Fruit fly (Drosophila melanogaster) whole organism, embryonic: Measurements from ENCODE around the gene Or69a.

Source experiments
- Awh ChIP-seq: fragments of 200-800 bp; sonication (Bioruptor generic); IDR thresholded peaks from 2 replicates; pipeline ENCODE4, ENCODE4 v1.3.6; 2022; ENCODE audit warnings: missing biosample characterization, missing genetic modification characterization
- CG10209 ChIP-seq: fragments of 200-800 bp; sonication (Bioruptor generic); optimal IDR thresholded peaks from 3 replicates; lab custom pipeline; 2017; ENCODE audit warnings: missing biosample characterization, mild to moderate bottlenecking, missing genetic modification characterization, missing genetic modification reagents
- CG10366 ChIP-seq: fragments of 200-800 bp; sonication (Bioruptor generic); IDR thresholded peaks from 2 replicates; pipeline ENCODE4 v1.3.6; 2022; ENCODE audit warnings: missing biosample characterization, missing genetic modification characterization
- CG11723 ChIP-seq: fragments of 200-800 bp; sonication (Bioruptor generic); optimal IDR thresholded peaks from 2 replicates; lab custom pipeline; 2017; ENCODE audit warnings: missing biosample characterization, mild to moderate bottlenecking, missing genetic modification characterization
- CG12104 ChIP-seq: fragments of 200-800 bp; sonication (Bioruptor generic); optimal IDR thresholded peaks from 3 replicates; lab custom pipeline; 2016; ENCODE audit warnings: missing biosample characterization, missing genetic modification characterization
- CG15696 ChIP-seq: fragments of 200-800 bp; sonication (Bioruptor generic); optimal IDR thresholded peaks from 2 replicates; lab custom pipeline; 2019; ENCODE audit warnings: missing biosample characterization, mild to moderate bottlenecking, missing genetic modification characterization, moderate library complexity
- CG30403 ChIP-seq: fragments of 200-800 bp; sonication (Bioruptor generic); optimal IDR thresholded peaks from 3 replicates; lab custom pipeline; 2016; ENCODE audit warnings: missing biosample characterization, missing genetic modification characterization
- CG32767 ChIP-seq: fragments of 200-800 bp; sonication (Bioruptor generic); IDR thresholded peaks from 2 replicates; pipeline ENCODE4 v1.3.6; 2022; ENCODE audit warnings: missing biosample characterization, missing genetic modification characterization
- CG3407 ChIP-seq: fragments of 200-800 bp; sonication (Bioruptor generic); optimal IDR thresholded peaks from 2 replicates; lab custom pipeline; 2018; ENCODE audit warnings: missing biosample characterization, mild to moderate bottlenecking, missing genetic modification characterization
- CG34422 ChIP-seq: fragments of 200-800 bp; sonication (Bioruptor generic); IDR thresholded peaks from 3 replicates; pipeline ENCODE4 v1.3.6; 2022; ENCODE audit warnings: missing biosample characterization, missing genetic modification characterization
- CG5180 ChIP-seq: fragments of 200-800 bp; sonication (Bioruptor generic); optimal IDR thresholded peaks from 3 replicates; lab custom pipeline; 2017; ENCODE audit warnings: missing biosample characterization, missing genetic modification characterization, mild to moderate bottlenecking, moderate library complexity, missing genetic modification reagents
- CG6254 ChIP-seq: fragments of 200-800 bp; sonication (Bioruptor generic); optimal IDR thresholded peaks from 3 replicates; lab custom pipeline; 2017; ENCODE audit warnings: mild to moderate bottlenecking, missing biosample characterization, missing genetic modification reagents, missing genetic modification characterization
- CG6683 ChIP-seq: fragments of 200-800 bp; sonication (Bioruptor generic); optimal IDR thresholded peaks from 2 replicates; lab custom pipeline; 2017; ENCODE audit warnings: missing biosample characterization, mild to moderate bottlenecking, missing genetic modification characterization, missing genetic modification reagents
- CTCF ChIP-seq: fragments of 200-800 bp; sonication (Bioruptor generic); optimal IDR thresholded peaks from 2 replicates; lab custom pipeline; 2017; ENCODE audit warnings: missing biosample characterization, mild to moderate bottlenecking, missing genetic modification characterization, moderate library complexity
- H15 ChIP-seq: fragments of 200-800 bp; sonication (Bioruptor generic); IDR thresholded peaks from 3 replicates; pipeline ENCODE4 v1.3.6; 2022; ENCODE audit warnings: missing biosample characterization, missing genetic modification characterization
- HLHmδ ChIP-seq: fragments of 200-800 bp; sonication (Bioruptor generic); optimal IDR thresholded peaks from 2 replicates; lab custom pipeline; 2018; ENCODE audit warnings: missing biosample characterization, mild to moderate bottlenecking, missing genetic modification characterization, moderate library complexity
- Hey ChIP-seq: fragments of 200-800 bp; sonication (Bioruptor generic); optimal IDR thresholded peaks from 3 replicates; lab custom pipeline; 2018; ENCODE audit warnings: missing biosample characterization, mild to moderate bottlenecking, missing genetic modification characterization
- Myb ChIP-seq: fragments of 200-800 bp; sonication (Bioruptor generic); optimal IDR thresholded peaks from 2 replicates; lab custom pipeline; 2016; ENCODE audit warnings: missing biosample characterization, missing genetic modification characterization
- Nf-YC ChIP-seq: fragments of 200-800 bp; optimal IDR thresholded peaks from 3 replicates; lab custom pipeline; 2019; ENCODE audit warnings: missing biosample characterization, mild to moderate bottlenecking, missing genetic modification characterization, moderate library complexity
- Sox102F ChIP-seq: fragments of 200-800 bp; sonication (Bioruptor generic); optimal IDR thresholded peaks from 2 replicates; lab custom pipeline; 2018; ENCODE audit warnings: missing biosample characterization, mild to moderate bottlenecking, missing genetic modification characterization, moderate library complexity
- TFAM ChIP-seq: fragments of 200-800 bp; sonication (Bioruptor generic); optimal IDR thresholded peaks from 2 replicates; lab custom pipeline; 2017; ENCODE audit warnings: missing biosample characterization, missing genetic modification characterization, inconsistent platforms
- al ChIP-seq: fragments of 200-800 bp; sonication (Bioruptor generic); IDR thresholded peaks from 2 replicates; pipeline ENCODE4 v1.3.6; 2022; ENCODE audit warnings: missing biosample characterization, missing genetic modification characterization
- aop ChIP-seq: fragments of 200-800 bp; sonication (Bioruptor generic); IDR thresholded peaks from 2 replicates; pipeline ENCODE4 v1.3.6; 2022; ENCODE audit warnings: missing biosample characterization, missing genetic modification characterization
- ato ChIP-seq: fragments of 200-800 bp; sonication (Bioruptor generic); IDR thresholded peaks from 2 replicates; pipeline ENCODE4 v1.3.6; 2022; ENCODE audit warnings: missing biosample characterization, missing genetic modification characterization; ENCODE audit not compliant: partially characterized antibody
- br ChIP-seq: fragments of >200 bp; optimal IDR thresholded peaks from 2 replicates; lab custom pipeline; 2017
- caup ChIP-seq: fragments of 200-800 bp; sonication (Bioruptor generic); optimal IDR thresholded peaks from 3 replicates; lab custom pipeline; 2017; ENCODE audit warnings: missing biosample characterization, mild to moderate bottlenecking, missing genetic modification characterization, moderate library complexity; ENCODE audit not compliant: severe bottlenecking
- crol ChIP-seq: fragments of 200-800 bp; sonication (Bioruptor generic); IDR thresholded peaks from 2 replicates; pipeline ENCODE4 v1.3.6; 2022; ENCODE audit warnings: missing biosample characterization, missing genetic modification characterization
- grau ChIP-seq: fragments of 200-800 bp; optimal IDR thresholded peaks from 3 replicates; lab custom pipeline; 2019; ENCODE audit warnings: missing biosample characterization, mild to moderate bottlenecking, missing genetic modification characterization, moderate library complexity
- ham ChIP-seq: fragments of 200-800 bp; sonication (Bioruptor generic); IDR thresholded peaks from 2 replicates; pipeline ENCODE4 v1.3.6; 2022; ENCODE audit warnings: missing biosample characterization, missing genetic modification characterization
- inv ChIP-seq: fragments of 200-800 bp; sonication (Bioruptor generic); IDR thresholded peaks from 2 replicates; pipeline ENCODE4 v1.3.6; 2022; ENCODE audit warnings: missing biosample characterization, missing genetic modification characterization; ENCODE audit not compliant: partially characterized antibody
- jing ChIP-seq: fragments of 200-800 bp; sonication (Bioruptor generic); optimal IDR thresholded peaks from 2 replicates; lab custom pipeline; 2018; ENCODE audit warnings: missing biosample characterization, mild to moderate bottlenecking, missing genetic modification characterization
- jumu ChIP-seq: fragments of 200-800 bp; sonication (Bioruptor generic); optimal IDR thresholded peaks from 3 replicates; lab custom pipeline; 2016; ENCODE audit warnings: missing biosample characterization, missing genetic modification characterization
- kay ChIP-seq: fragments of 200-800 bp; sonication (Bioruptor generic); optimal IDR thresholded peaks from 2 replicates; lab custom pipeline; 2016; ENCODE audit warnings: missing biosample characterization, missing genetic modification characterization
- klu ChIP-seq: fragments of 200-800 bp; sonication (Bioruptor generic); IDR thresholded peaks from 2 replicates; pipeline ENCODE4 v1.3.6; 2022; ENCODE audit warnings: missing biosample characterization, missing genetic modification characterization
- lab ChIP-seq: fragments of 200-800 bp; sonication (Bioruptor generic); optimal IDR thresholded peaks from 3 replicates; lab custom pipeline; 2017; ENCODE audit warnings: missing biosample characterization, missing genetic modification characterization, mild to moderate bottlenecking, moderate library complexity, missing genetic modification reagents
- oc ChIP-seq: fragments of 200-800 bp; sonication (Bioruptor generic); optimal IDR thresholded peaks from 2 replicates; lab custom pipeline; 2018; ENCODE audit warnings: missing biosample characterization, mild to moderate bottlenecking, missing genetic modification characterization, moderate library complexity
- shn ChIP-seq: fragments of 200-800 bp; sonication (Bioruptor generic); optimal IDR thresholded peaks from 3 replicates; lab custom pipeline; 2016; ENCODE audit warnings: missing biosample characterization, missing genetic modification characterization
- unc-4 ChIP-seq: fragments of 200-800 bp; sonication (Bioruptor generic); IDR thresholded peaks from 2 replicates; pipeline ENCODE4 v1.3.6; 2022; ENCODE audit warnings: missing biosample characterization, missing genetic modification characterization; ENCODE audit not compliant: partially characterized antibody
- wdn ChIP-seq: fragments of 200-800 bp; sonication (Bioruptor generic); IDR thresholded peaks from 2 replicates; pipeline ENCODE4 v1.3.6; 2022; ENCODE audit warnings: missing biosample characterization, missing genetic modification characterization

Or69a gene

DNA sequence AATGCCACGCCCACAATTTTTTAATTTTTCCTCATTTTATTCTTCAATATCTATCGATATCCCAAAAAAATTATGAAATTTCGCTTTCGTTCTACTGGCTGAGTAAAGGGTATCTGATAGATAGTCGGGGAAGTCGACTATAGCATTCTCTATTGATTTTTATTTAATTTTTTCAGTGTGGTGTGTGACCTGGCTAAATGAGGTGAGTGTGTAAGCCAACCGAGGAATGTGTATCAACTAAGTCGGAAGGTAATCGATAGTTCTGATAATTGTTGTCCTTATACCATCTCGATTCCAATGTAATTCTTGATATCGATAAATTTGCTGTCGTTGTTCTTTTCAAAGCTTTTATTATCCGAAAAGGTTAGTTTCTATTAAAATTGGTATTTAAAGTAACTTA lies 39.0 kb upstream of the Or69a start, which contains the start of gene CG11263 (continued):
- TF ChIP-seq Hey (no peak), kay (peak; percentile 26)

DNA sequence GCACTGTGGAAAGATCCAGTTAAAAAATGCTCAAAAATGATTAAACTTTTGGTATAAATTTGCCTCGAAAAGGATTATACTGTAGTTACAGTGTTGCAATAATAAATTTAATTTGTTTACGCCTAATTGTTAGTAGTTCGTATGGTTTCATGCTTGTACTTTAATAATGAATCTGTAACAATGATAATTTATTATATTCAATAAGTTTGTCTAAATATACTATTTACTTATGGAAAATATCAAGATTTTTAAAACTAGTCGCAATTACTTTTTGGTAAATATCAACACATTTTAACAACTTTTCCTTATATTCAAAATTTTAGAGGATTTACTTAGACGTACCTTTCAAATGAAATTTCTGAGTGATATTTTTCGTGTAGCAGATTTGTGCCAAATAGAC lies 27.3 kb upstream of the Or69a start, which contains the start of gene CG11262:
Gene CG11262, plus strand, starts transcription at position 301 of the 400 bp plus-strand sequence.
- TF ChIP-seq CG10366 (GFP tag; lab: Robert Waterston, UW) (no peak), CG15696 (tag; lab: Kevin White, UChicago) (no peak), klu (no peak), lab (GFP tag; lab: Kevin White, UChicago) (no peak), CG3407 (no peak), grau (no peak), HLHmδ (GFP tag; lab: Kevin White, UChicago) (no peak), CG5180 (GFP tag; lab: Kevin White, UChicago) (no peak), Nf-YC (tag; lab: Kevin White, UChicago) (no peak)

dm6 chr3L:12972259-12972658 lies 4.7 kb upstream of the Or69a start, which contains the start of the genes CG10748 and CG10749:
Gene CG10748 (minus strand): TSS chr3L:12972359.
Gene CG10749 (plus strand): TSS chr3L:12972474.
- no peak for TF ChIP-seq jumu (GFP tag; lab: Kevin White, UChicago)
- no peak for TF ChIP-seq Awh
- no peak for TF ChIP-seq CG34422
- TF ChIP-seq unc-4 (GFP tag; lab: Robert Waterston, UW), result no peak
- TF ChIP-seq CG32767, result no peak
- TF ChIP-seq CG6254 (GFP tag; lab: Kevin White, UChicago), result no peak
- no peak for TF ChIP-seq Sox102F
- TF ChIP-seq Myb, result no peak
- TF ChIP-seq CG30403 (GFP tag; lab: Kevin White, UChicago), result no peak
- TF ChIP-seq CG11723 (GFP tag; lab: Kevin White, UChicago), result no peak
- TF ChIP-seq CG15696 (tag; lab: Kevin White, UChicago), result no peak
- no peak for TF ChIP-seq TFAM (GFP tag; lab: Kevin White, UChicago)

- TF ChIP-seq H15 (no peak), shn (GFP tag; lab: Kevin White, UChicago) (no peak), jing (GFP tag; lab: Kevin White, UChicago) (no peak), oc (tag; lab: Kevin White, UChicago) (no peak), br (lab: Kevin White, UChicago) (no peak), wdn (GFP tag; lab: Robert Waterston, UW) (no peak), CG10209 (GFP tag; lab: Kevin White, UChicago) (no peak), ham (GFP tag; lab: Robert Waterston, UW) (no peak), CG12104 (GFP tag; lab: Kevin White, UChicago) (no peak), CG6683 (GFP tag; lab: Kevin White, UChicago) (no peak), ato (GFP tag; lab: Robert Waterston, UW) (no peak), crol (GFP tag; lab: Robert Waterston, UW) (no peak)
Observed at dm6 chr3L:12954547-12954946, 13.0 kb downstream of the Or69a start, which contains the start of gene CG10752. Gene CG10752 (minus strand): TSS chr3L:12954647.

DNA sequence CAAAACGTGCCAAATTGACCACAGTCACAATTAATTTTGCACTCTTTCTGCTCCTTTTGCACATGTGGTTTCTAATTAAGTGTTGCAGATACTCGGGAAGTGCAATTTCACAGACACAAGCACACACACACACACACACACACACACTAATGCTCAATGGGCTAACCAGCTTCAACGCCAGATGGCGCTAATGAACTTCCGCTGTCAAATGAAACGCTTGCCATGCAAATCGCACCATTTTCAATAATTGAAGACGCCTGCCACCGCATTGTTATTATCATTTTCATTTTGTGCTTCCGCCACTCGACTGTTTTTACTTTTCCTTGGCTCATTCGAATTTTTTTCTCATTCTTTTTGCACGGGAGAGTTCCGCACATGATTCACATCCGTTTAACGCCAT lies 18.1 kb downstream of the Or69a start:
- TF ChIP-seq inv (GFP tag; lab: Robert Waterston, UW) (0 out of 2 replicates have a peak, but pooled peaks have one; percentile 16), CTCF (peak; percentile 53), caup (GFP tag; lab: Kevin White, UChicago) (no peak), al (GFP tag; lab: Robert Waterston, UW) (no peak), aop (GFP tag; lab: Robert Waterston, UW) (no peak)
